Fruit fly (Drosophila melanogaster): ENCODE results near the gene CenB1A.

- TF ChIP-seq CG14655 (GFP tag; optimal IDR thresholded peaks at IDR 0.05) (peak; percentile 54), Ets98B (GFP tag; IDR thresholded peaks at IDR 0.05) (no peak), EcR (GFP tag; optimal IDR thresholded peaks at IDR 0.05) (peak; percentile 20), CG34367 (tag; optimal IDR thresholded peaks at IDR 0.05) (no peak), CG17806 (tag; optimal IDR thresholded peaks at IDR 0.05) (peak; percentile 50), CG32121 (GFP tag; IDR thresholded peaks at IDR 0.05) (no peak), D1 (tag; optimal IDR thresholded peaks at IDR 0.05) (no peak), fd96Ca (GFP tag; IDR thresholded peaks at IDR 0.05) (peak; percentile 31; the same call in 1 of the 3 replicates), CG9948 (tag; optimal IDR thresholded peaks at IDR 0.05) (peak; percentile 26), rn (GFP tag; IDR thresholded peaks at IDR 0.05) (no peak), CG15710 (tag; optimal IDR thresholded peaks at IDR 0.05) (peak; percentile 62), Pif1B (GFP tag; optimal IDR thresholded peaks at IDR 0.05) (peak; percentile 35), CG8301 (tag; optimal IDR thresholded peaks at IDR 0.05) (peak; percentile 52), CG12605 (GFP tag; IDR thresholded peaks at IDR 0.05) (no peak; the same call in 1 of the 2 replicates)
These were observed 30.2 kb downstream of the CenB1A start for dm6 chr3R:23148433-23148832.
